Worm (Caenorhabditis elegans): ENCODE data around the gene C16C8.25.

DNA sequence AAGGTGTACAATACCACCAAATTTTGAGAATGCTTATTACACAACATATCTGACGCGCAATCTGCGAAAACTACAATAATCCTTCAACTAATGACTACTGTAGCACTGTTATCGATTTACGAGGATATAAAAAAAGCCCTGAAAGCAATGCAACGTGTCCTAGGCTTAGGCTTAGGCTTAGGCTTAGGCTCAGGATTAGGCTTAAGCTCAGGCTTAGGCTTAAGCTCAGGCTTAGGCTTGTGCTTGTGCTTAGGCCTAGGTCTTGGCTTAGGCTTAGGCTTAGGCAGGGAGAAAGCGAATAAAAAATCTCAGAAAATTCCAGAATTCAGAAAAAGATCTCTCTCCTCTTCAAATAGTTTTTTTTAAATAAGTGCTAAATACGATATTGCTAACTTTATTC is 10.2 kb downstream of the C16C8.25 start:
- TF ChIP-seq ama-1 (optimal IDR thresholded peaks at IDR 0.05) (no peak), unc-62 (GFP tag; optimal IDR thresholded peaks at IDR 0.05) (no peak), R02D3.7 (tag; optimal IDR thresholded peaks at IDR 0.05) (no peak), aly-2 (tag; optimal IDR thresholded peaks at IDR 0.05) (no peak)
